Fruit fly (Drosophila melanogaster) whole organism, prepupa: ENCODE data around the gene red.

Source experiments
- Blimp-1 ChIP-seq: fragments of 200-800 bp; sonication (Bioruptor generic); optimal IDR thresholded peaks from 3 replicates; lab custom pipeline; 2017; ENCODE audit warnings: missing biosample characterization, missing genetic modification characterization, mild to moderate bottlenecking, moderate library complexity, missing genetic modification reagents
- Met ChIP-seq: fragments of 200-800 bp; sonication (Bioruptor generic); optimal IDR thresholded peaks from 3 replicates; lab custom pipeline; 2016; ENCODE audit warnings: missing biosample characterization, missing genetic modification characterization

DNA sequence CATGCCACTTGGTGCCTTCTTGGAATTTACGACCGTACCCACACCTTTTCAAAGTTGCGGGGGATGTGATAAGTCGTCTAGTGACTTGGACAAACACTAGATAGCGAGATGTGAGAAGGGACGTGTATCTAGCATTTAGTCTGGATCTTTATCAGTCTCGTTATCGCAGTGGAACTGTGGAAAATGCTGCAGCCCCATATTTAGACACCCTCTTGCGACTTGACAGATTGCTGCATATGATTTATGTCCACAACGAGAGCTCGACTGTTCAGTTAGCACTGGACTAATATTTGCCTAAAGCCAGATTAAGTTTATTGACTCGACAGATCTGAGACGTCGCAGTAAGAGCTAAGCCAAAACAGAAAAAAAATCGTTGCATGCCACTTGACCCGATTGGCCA lies 11.0 kb downstream of the red start:
- TF ChIP-seq Blimp-1 (GFP tag; lab: Kevin White, UChicago): no peak
- no peak for TF ChIP-seq Met
